Fruit fly (Drosophila melanogaster): ENCODE measurements around the gene CG7218.

The CG7218 gene

DNA sequence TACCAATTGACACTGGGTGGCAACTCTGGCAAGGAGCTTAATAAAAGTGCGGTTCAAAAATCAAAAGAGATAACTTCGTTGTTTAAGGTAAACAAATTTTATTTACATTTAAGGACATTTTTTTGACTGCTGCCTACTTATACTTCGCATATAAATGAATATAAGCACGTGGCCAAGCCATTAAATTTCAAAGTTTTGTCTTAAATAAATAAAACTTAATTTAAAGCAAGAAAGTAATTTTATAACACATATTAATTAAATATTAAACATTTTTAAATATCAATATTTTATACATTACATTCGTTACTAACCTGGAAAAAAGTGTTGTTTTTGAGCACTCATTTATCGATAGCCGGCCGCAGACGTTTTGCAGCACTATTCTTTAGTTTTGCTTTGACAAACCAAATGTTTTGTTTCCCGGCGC lies 24.5 kb upstream of the CG7218 start, which contains the start of the genes CG12321 and MED17 (continued):
- TF ChIP-seq lov (optimal IDR thresholded peaks at IDR 0.05) (no peak), lov (GFP tag; IDR thresholded peaks at IDR 0.05) (peak; percentile 74; the same call in 1 of the 3 replicates), HmgD (GFP tag; optimal IDR thresholded peaks at IDR 0.05) (no peak), Elba2 (GFP tag; optimal IDR thresholded peaks at IDR 0.05) (peak; percentile 55), tap (tag; optimal IDR thresholded peaks at IDR 0.05) (peak; percentile 52), Myb (GFP tag; optimal IDR thresholded peaks at IDR 0.05) (peak; percentile 38), CG3407 (GFP tag; optimal IDR thresholded peaks at IDR 0.05) (peak; percentile 70), Atf3 (GFP tag; optimal IDR thresholded peaks at IDR 0.05) (peak; percentile 22), CG2678 (tag; optimal IDR thresholded peaks at IDR 0.05) (peak; percentile 90), zen2 (GFP tag; IDR thresholded peaks at IDR 0.05; ENCODE audit: partially characterized antibody) (no peak), CG18619 (GFP tag; optimal IDR thresholded peaks at IDR 0.05) (peak; percentile 89), CG2889 (GFP tag; IDR thresholded peaks at IDR 0.05) (peak; percentile 77), ranshi (GFP tag; IDR thresholded peaks at IDR 0.05) (peak; percentile 88), bab2 (GFP tag; optimal IDR thresholded peaks at IDR 0.05) (peak; percentile 76), CG13296 (GFP tag; optimal IDR thresholded peaks at IDR 0.05) (peak; percentile 84), CG4820 (GFP tag; optimal IDR thresholded peaks at IDR 0.05) (peak; percentile 89), cad (GFP tag; optimal IDR thresholded peaks at IDR 0.05) (no peak), Fer1 (GFP tag; optimal IDR thresholded peaks at IDR 0.05) (peak; percentile 86), Sin3A (optimal IDR thresholded peaks at IDR 0.05) (peak; percentile 5), HLH54F (GFP tag; optimal IDR thresholded peaks at IDR 0.05) (peak; percentile 74), dmrt11E (tag; optimal IDR thresholded peaks at IDR 0.05) (peak; percentile 87), CG18476 (GFP tag; optimal IDR thresholded peaks at IDR 0.05) (peak; percentile 84), CG3838 (GFP tag; optimal IDR thresholded peaks at IDR 0.05) (peak; percentile 43), CG13123 (GFP tag; optimal IDR thresholded peaks at IDR 0.05) (peak; percentile 85), CG6654 (GFP tag; optimal IDR thresholded peaks at IDR 0.05) (peak; percentile 69), C15 (GFP tag; IDR thresholded peaks at IDR 0.05) (peak; percentile 74; the same call in 2 of the 3 replicates), CG10979 (tag; optimal IDR thresholded peaks at IDR 0.05) (peak; percentile 85), D (optimal IDR thresholded peaks at IDR 0.05) (no peak), D (GFP tag; optimal IDR thresholded peaks at IDR 0.05) (peak; percentile 85), Drgx (GFP tag; IDR thresholded peaks at IDR 0.05) (peak; percentile 72), org-1 (GFP tag; optimal IDR thresholded peaks at IDR 0.05) (peak; percentile 62), Ssrp (tag; optimal IDR thresholded peaks at IDR 0.05) (peak; percentile 90), Nf-YC (tag; optimal IDR thresholded peaks at IDR 0.05) (peak; percentile 72), CG6813 (GFP tag; optimal IDR thresholded peaks at IDR 0.05) (peak; percentile 42), CG17802 (tag; optimal IDR thresholded peaks at IDR 0.05) (peak; percentile 52), ac (GFP tag; optimal IDR thresholded peaks at IDR 0.05) (peak; percentile 11), CG17829 (tag; optimal IDR thresholded peaks at IDR 0.05) (peak; percentile 83), Stat92E (GFP tag; optimal IDR thresholded peaks at IDR 0.05) (no peak), CG14667 (GFP tag; IDR thresholded peaks at IDR 0.05) (peak; percentile 79), CG10959 (GFP tag; IDR thresholded peaks at IDR 0.05) (peak; percentile 73), esg (GFP tag; conservative IDR thresholded peaks at IDR 0.05) (peak; percentile 87), stwl (tag; optimal IDR thresholded peaks at IDR 0.05) (peak; percentile 75), gce (GFP tag; IDR thresholded peaks at IDR 0.05) (peak; percentile 72; the same call in 2 of the 3 replicates), Usf (GFP tag; optimal IDR thresholded peaks at IDR 0.05) (peak; percentile 85), lbe (GFP tag; optimal IDR thresholded peaks at IDR 0.05) (peak; percentile 89), Chrac-16 (GFP tag; optimal IDR thresholded peaks at IDR 0.05) (peak; percentile 92), CG13624 (GFP tag; optimal IDR thresholded peaks at IDR 0.05) (peak; percentile 60), CG3847 (GFP tag; IDR thresholded peaks at IDR 0.05) (peak; percentile 95), CG33213 (GFP tag; optimal IDR thresholded peaks at IDR 0.05) (peak; percentile 47), ewg (GFP tag; optimal IDR thresholded peaks at IDR 0.05) (peak; percentile 82), CG4360 (GFP tag; IDR thresholded peaks at IDR 0.05) (no peak), CG7745 (tag; optimal IDR thresholded peaks at IDR 0.05) (no peak)

Data from whole organism, embryonic.